Worm (Caenorhabditis elegans): ENCODE measurements around the gene C07C7.3.

The C07C7.3 gene

ce11 chrIV:9198136-9198535 lies 32.3 kb downstream of the C07C7.3 start:
- TF ChIP-seq C38D4.7 (GFP tag; optimal IDR thresholded peaks at IDR 0.05) (no peak), ref-2 (tag; optimal IDR thresholded peaks at IDR 0.05) (no peak), elt-2 (tag; optimal IDR thresholded peaks at IDR 0.05) (peak; percentile 38), nfya-1 (tag; optimal IDR thresholded peaks at IDR 0.05) (no peak), hlh-30 (tag; optimal IDR thresholded peaks at IDR 0.05; ENCODE audit: insufficient read depth) (peak; percentile 53), ztf-16 (tag; optimal IDR thresholded peaks at IDR 0.05) (no peak), ceh-19 (GFP tag; optimal IDR thresholded peaks at IDR 0.05) (no peak)

- TF ChIP-seq gmeb-2 (tag; optimal IDR thresholded peaks at IDR 0.05) (no peak), elt-4 (tag; optimal IDR thresholded peaks at IDR 0.05) (no peak), K09A11.1 (tag; optimal IDR thresholded peaks at IDR 0.05; ENCODE audit: insufficient read depth) (no peak), ceh-31 (tag; optimal IDR thresholded peaks at IDR 0.05) (no peak), elt-2 (tag; optimal IDR thresholded peaks at IDR 0.05) (peak; percentile 64), syd-9 (tag; optimal IDR thresholded peaks at IDR 0.05) (no peak), Y22D7AL.16 (tag; optimal IDR thresholded peaks at IDR 0.05) (no peak), ceh-48 (tag; optimal IDR thresholded peaks at IDR 0.05) (no peak), K02D7.2 (tag; optimal IDR thresholded peaks at IDR 0.05) (no peak)
These were observed 33.5 kb downstream of the C07C7.3 start for ce11 chrIV:9199148-9199938.

- TF ChIP-seq K09A11.1 (tag; optimal IDR thresholded peaks at IDR 0.05; ENCODE audit: insufficient read depth) = no peak
- TF ChIP-seq lin-11 (tag; optimal IDR thresholded peaks at IDR 0.05) = no peak
- TF ChIP-seq ceh-14 (tag; optimal IDR thresholded peaks at IDR 0.05) = no peak
- no peak for TF ChIP-seq ceh-31 (tag; optimal IDR thresholded peaks at IDR 0.05)
- TF ChIP-seq elt-4 (tag; optimal IDR thresholded peaks at IDR 0.05) = no peak
- no peak for TF ChIP-seq ceh-24 (tag; optimal IDR thresholded peaks at IDR 0.05)
- TF ChIP-seq ttx-3 (tag; optimal IDR thresholded peaks at IDR 0.05) = no peak
- TF ChIP-seq ceh-9 (tag; optimal IDR thresholded peaks at IDR 0.05) = no peak
- TF ChIP-seq ceh-48 (tag; optimal IDR thresholded peaks at IDR 0.05) = no peak
- TF ChIP-seq Y22D7AL.16 (tag; optimal IDR thresholded peaks at IDR 0.05) = no peak
- TF ChIP-seq C38D4.7 (GFP tag; optimal IDR thresholded peaks at IDR 0.05) = no peak
- TF ChIP-seq T23F11.4 (GFP tag; optimal IDR thresholded peaks at IDR 0.05) = no peak
- no peak for TF ChIP-seq pros-1 (tag; optimal IDR thresholded peaks at IDR 0.05)
- TF ChIP-seq hlh-8 (tag; optimal IDR thresholded peaks at IDR 0.05) = no peak
- no peak for TF ChIP-seq hlh-6 (tag; optimal IDR thresholded peaks at IDR 0.05)
- no peak for TF ChIP-seq dve-1 (tag; optimal IDR thresholded peaks at IDR 0.05)
- TF ChIP-seq lim-6 (tag; optimal IDR thresholded peaks at IDR 0.05) = no peak
These were observed 34.0 kb downstream of the C07C7.3 start, which contains the start of gene wnk-1 for ce11 chrIV:9199939-9200202. Gene wnk-1 (plus strand): TSS chrIV:9200103.

ce11 chrIV:9210841-9211240 lies 45.0 kb downstream of the C07C7.3 start:
- TF ChIP-seq ceh-22 (tag; optimal IDR thresholded peaks at IDR 0.05) (no peak), tbx-2 (tag; optimal IDR thresholded peaks at IDR 0.05) (no peak), syd-9 (tag; optimal IDR thresholded peaks at IDR 0.05) (no peak), unc-3 (GFP tag; conservative IDR thresholded peaks at IDR 0.05) (no peak), unc-3 (tag; optimal IDR thresholded peaks at IDR 0.05) (no peak), sdc-2 (tag; optimal IDR thresholded peaks at IDR 0.05) (no peak), sox-4 (tag; optimal IDR thresholded peaks at IDR 0.05) (no peak), zip-5 (tag; optimal IDR thresholded peaks at IDR 0.05) (no peak), F13H6.1 (tag; optimal IDR thresholded peaks at IDR 0.05) (no peak), gmeb-2 (tag; optimal IDR thresholded peaks at IDR 0.05) (no peak), ama-1 (optimal IDR thresholded peaks at IDR 0.05) (no peak), ttx-3 (tag; optimal IDR thresholded peaks at IDR 0.05) (no peak)
